Fruit fly (Drosophila melanogaster): ENCODE measurements around the gene Mzt1.

dm6 chr3L:2437571-2437970 is 48.5 kb downstream of the Mzt1 start:
- no peak for TF ChIP-seq Crg-1 (GFP tag; optimal IDR thresholded peaks at IDR 0.05)
- no peak for TF ChIP-seq pad (GFP tag; optimal IDR thresholded peaks at IDR 0.05)
- TF ChIP-seq CG7045 (GFP tag; optimal IDR thresholded peaks at IDR 0.05) = no peak
- TF ChIP-seq tj (GFP tag; optimal IDR thresholded peaks at IDR 0.05) = peak; percentile 73
- no peak for TF ChIP-seq Mnt (GFP tag; optimal IDR thresholded peaks at IDR 0.05)
- TF ChIP-seq CG5204 (GFP tag; optimal IDR thresholded peaks at IDR 0.05) = no peak
- TF ChIP-seq CG11617 (GFP tag; optimal IDR thresholded peaks at IDR 0.05) = no peak
- TF ChIP-seq kay (GFP tag; ENCODE audit: borderline replicate concordance) = no peak
- TF ChIP-seq Hr96 (GFP tag; optimal IDR thresholded peaks at IDR 0.05) = no peak

All from whole organism, adult.